Worm (Caenorhabditis elegans) whole organism, L4 larva: ENCODE measurements around the gene idpc-6.
"Not testable (repeated sequence)": the region's sequence is repeated elsewhere in the genome, so short reads cannot be mapped to it uniquely, and the experiment has no call there.

Experiments
- R02D3.7 ChIP-seq: fragments of 150-350 bp; sonication (generic microtip); optimal IDR thresholded peaks from 3 replicates; lab custom pipeline; 2014; ENCODE audit warnings: missing biosample characterization, missing genetic modification characterization
- fkh-10 ChIP-seq: fragments of 150-350 bp; optimal IDR thresholded peaks from 2 replicates; lab custom pipeline; 2014; ENCODE audit warnings: missing biosample characterization, missing genetic modification reagents, missing genetic modification characterization
- lin-13 ChIP-seq: fragments of 150-350 bp; optimal IDR thresholded peaks from 2 replicates; lab custom pipeline; 2014; ENCODE audit warnings: missing biosample characterization, missing genetic modification reagents, missing genetic modification characterization
- unc-39 ChIP-seq: sonication (generic microtip); optimal IDR thresholded peaks from 2 replicates; lab custom pipeline; 2017; ENCODE audit warnings: missing biosample characterization, missing genetic modification characterization

DNA sequence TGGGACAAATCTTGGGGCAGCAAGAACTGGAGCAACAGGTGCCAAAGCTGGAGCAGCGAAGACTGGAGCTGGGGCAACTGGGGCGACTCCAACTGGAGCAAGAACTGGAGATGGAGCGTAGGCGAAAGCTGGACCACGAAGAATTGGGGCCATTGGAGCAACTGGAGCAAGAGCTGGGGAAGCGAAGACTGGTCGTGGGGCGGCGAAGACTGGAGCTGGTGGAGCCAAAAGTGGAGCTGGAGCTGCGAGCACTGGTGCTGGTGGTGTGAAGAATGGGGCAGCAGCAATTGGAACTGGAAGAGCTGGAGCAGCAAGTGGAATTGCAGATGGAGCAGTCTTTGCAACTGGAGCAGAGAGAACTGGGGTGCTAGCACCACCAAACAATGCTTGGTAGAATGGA, 2.4 kb downstream of the idpc-6 start:
- TF ChIP-seq lin-13 (GFP tag; lab: Kevin White, UChicago); fkh-10 (GFP tag; lab: Kevin White, UChicago); R02D3.7 (tag; lab: Kevin White, UChicago); unc-39: not testable (repeated sequence)
